Fruit fly (Drosophila melanogaster): ENCODE data around the gene Chchd2.
A peak's percentile ranks its signal among the peaks of the same experiment; 100 is the strongest.

Chchd2 gene

DNA sequence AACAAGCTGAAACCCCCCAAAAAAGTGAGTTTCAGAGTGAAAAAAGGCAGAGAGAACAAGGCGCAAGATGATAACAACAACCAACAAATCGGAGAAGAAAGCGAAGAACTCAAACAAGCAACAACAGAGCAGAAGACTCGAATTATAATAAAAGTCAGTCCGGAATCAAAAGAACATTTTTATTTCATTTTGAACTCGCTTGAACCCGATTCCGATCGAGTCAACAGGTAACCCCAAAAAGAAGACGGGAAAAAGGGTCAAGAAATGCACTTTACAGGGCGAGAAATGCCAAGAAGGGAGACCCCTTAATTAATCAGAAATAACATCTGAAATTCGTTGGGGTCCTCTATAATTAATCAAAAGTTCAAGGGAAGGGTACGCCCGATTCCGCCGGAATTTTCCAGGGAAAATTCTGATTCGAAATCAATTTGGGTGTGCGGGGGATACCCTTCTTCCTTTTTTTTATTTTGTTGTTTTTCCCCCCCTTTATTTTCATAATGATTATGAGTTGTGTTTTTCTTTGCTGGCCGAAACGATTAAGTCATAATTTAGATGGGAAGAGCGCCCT is 13.7 kb downstream of the Chchd2 start:
- TF ChIP-seq dsf (GFP tag; optimal IDR thresholded peaks at IDR 0.05; ENCODE audit: borderline replicate concordance) = no peak
- TF ChIP-seq br (GFP tag; optimal IDR thresholded peaks at IDR 0.05) = no peak
- no peak for TF ChIP-seq N (GFP tag; optimal IDR thresholded peaks at IDR 0.05)
- TF ChIP-seq Rel (GFP tag; optimal IDR thresholded peaks at IDR 0.05) = no peak
- TF ChIP-seq Rel (tag; optimal IDR thresholded peaks at IDR 0.05) = peak; percentile 35
- TF ChIP-seq Jra (GFP tag; optimal IDR thresholded peaks at IDR 0.05) = no peak

DNA sequence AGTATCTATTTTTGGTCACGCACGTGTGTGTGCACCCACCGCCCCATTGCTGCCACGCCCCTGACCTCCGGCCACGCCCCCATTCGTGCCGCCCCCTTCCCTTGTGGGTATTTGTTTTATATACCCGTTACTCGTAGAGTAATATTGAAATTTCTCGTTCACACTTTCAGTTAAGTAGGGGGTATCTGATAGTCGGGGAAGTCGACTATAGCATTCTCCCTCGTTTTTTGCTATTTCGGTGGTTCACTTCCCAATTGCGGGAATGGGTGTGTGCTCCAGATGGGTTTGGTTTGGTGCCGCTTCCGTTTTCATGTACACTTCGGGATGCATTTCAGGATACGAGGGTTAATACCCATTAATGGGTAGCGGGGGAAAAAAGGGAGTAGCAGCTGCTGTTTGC is 18.5 kb downstream of the Chchd2 start:
- TF ChIP-seq CG32264 (GFP tag; optimal IDR thresholded peaks at IDR 0.05) (no peak), Vsx2 (GFP tag; optimal IDR thresholded peaks at IDR 0.05; ENCODE audit: partially characterized antibody) (no peak), OdsH (GFP tag; optimal IDR thresholded peaks at IDR 0.05) (no peak), br (GFP tag; optimal IDR thresholded peaks at IDR 0.05) (no peak), brk (GFP tag; optimal IDR thresholded peaks at IDR 0.05) (no peak), Rel (GFP tag; optimal IDR thresholded peaks at IDR 0.05) (no peak), Rel (tag; optimal IDR thresholded peaks at IDR 0.05) (no peak), ey (GFP tag; optimal IDR thresholded peaks at IDR 0.05) (no peak), Mio (GFP tag; optimal IDR thresholded peaks at IDR 0.05) (no peak)

DNA sequence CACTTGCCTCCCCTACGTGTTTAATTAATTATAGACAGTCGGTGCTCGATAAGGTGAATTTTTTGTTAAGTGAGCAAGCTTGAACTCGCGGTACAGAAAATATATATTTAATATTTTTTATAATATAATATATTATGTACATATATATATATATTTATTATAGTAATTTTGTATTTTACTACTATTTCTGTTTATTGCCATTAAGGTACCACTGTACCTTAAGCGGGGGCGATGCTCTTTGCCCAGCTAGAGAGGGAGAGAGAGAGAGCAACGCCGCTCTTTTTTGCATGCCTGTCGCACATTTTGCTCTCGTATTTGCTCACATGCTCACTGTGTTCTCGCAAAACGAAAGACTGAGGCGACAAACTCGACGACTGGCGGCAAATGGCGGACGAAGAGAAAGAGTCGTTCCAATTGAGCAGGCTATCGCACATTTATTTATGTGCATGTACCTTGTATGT is 21.7 kb downstream of the Chchd2 start:
- TF ChIP-seq dmrt93B (GFP tag; optimal IDR thresholded peaks at IDR 0.05) (peak; percentile 21), fru (GFP tag; optimal IDR thresholded peaks at IDR 0.05) (peak; percentile 31), Dif (GFP tag; optimal IDR thresholded peaks at IDR 0.05; ENCODE audit: partially characterized antibody) (peak; percentile 88), CG9705 (GFP tag; optimal IDR thresholded peaks at IDR 0.05) (peak; percentile 31), psq (GFP tag; optimal IDR thresholded peaks at IDR 0.05) (peak; percentile 62), OdsH (GFP tag; optimal IDR thresholded peaks at IDR 0.05) (peak; percentile 3), rgr (GFP tag; optimal IDR thresholded peaks at IDR 0.05) (peak; percentile 33), CrebA (GFP tag; optimal IDR thresholded peaks at IDR 0.05; ENCODE audit: borderline replicate concordance) (peak; percentile 13), Hnf4 (GFP tag; optimal IDR thresholded peaks at IDR 0.05) (no peak), Abd-B (GFP tag; optimal IDR thresholded peaks at IDR 0.05) (no peak), sv (GFP tag; optimal IDR thresholded peaks at IDR 0.05) (no peak), Rel (GFP tag; optimal IDR thresholded peaks at IDR 0.05) (no peak), Rel (tag; optimal IDR thresholded peaks at IDR 0.05) (peak; percentile 37), brk (GFP tag; optimal IDR thresholded peaks at IDR 0.05) (no peak), h (GFP tag; optimal IDR thresholded peaks at IDR 0.05) (peak; percentile 32), Vsx2 (GFP tag; optimal IDR thresholded peaks at IDR 0.05; ENCODE audit: partially characterized antibody) (peak; percentile 69), HLH106 (tag; optimal IDR thresholded peaks at IDR 0.05) (peak; percentile 76), Sp1 (GFP tag; optimal IDR thresholded peaks at IDR 0.05) (peak; percentile 72), foxo (GFP tag; optimal IDR thresholded peaks at IDR 0.05) (peak in 1 of 2 experiments; percentile 57), Dfd (GFP tag; optimal IDR thresholded peaks at IDR 0.05) (no peak), ey (GFP tag; optimal IDR thresholded peaks at IDR 0.05) (no peak), dl (GFP tag; optimal IDR thresholded peaks at IDR 0.05; ENCODE audit: insufficient read depth in 1 of 2, partially characterized antibody in 2 of 2) (peak; percentile 75 to 87)

DNA sequence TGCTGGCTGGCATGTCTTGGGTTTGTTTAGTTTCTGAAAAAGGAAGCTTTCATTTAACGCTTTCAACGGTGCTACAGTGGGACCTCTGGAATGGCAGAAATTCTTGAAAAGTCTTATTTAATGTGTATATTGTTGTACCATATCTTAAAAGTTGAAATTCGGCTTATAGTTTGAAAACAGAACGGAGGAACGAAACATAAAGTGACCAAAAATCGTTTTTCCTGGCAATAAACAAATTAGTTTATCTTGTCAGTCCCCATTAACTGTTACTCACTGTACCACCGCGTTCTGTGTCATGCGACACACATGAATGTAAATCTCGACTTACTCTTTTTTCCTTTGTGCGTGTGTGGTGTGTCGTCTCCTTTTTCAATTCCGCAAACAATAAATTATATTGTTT is 23.3 kb downstream of the Chchd2 start:
- peak; percentile 55 for TF ChIP-seq ey (GFP tag; optimal IDR thresholded peaks at IDR 0.05)
- no peak for TF ChIP-seq lola (GFP tag; optimal IDR thresholded peaks at IDR 0.05)
- TF ChIP-seq dl (GFP tag; optimal IDR thresholded peaks at IDR 0.05; ENCODE audit: insufficient read depth in 1 of 2, partially characterized antibody in 2 of 2) = no peak
- peak; percentile 40 for TF ChIP-seq fru (GFP tag; optimal IDR thresholded peaks at IDR 0.05)
- no peak for TF ChIP-seq psq (GFP tag; optimal IDR thresholded peaks at IDR 0.05)
- TF ChIP-seq br (GFP tag; optimal IDR thresholded peaks at IDR 0.05) = peak; percentile 46
- TF ChIP-seq dmrt93B (GFP tag; optimal IDR thresholded peaks at IDR 0.05) = peak; percentile 18
- TF ChIP-seq sage (GFP tag; optimal IDR thresholded peaks at IDR 0.05) = no peak
- TF ChIP-seq OdsH (GFP tag; optimal IDR thresholded peaks at IDR 0.05) = peak; percentile 6
- TF ChIP-seq Myc (optimal IDR thresholded peaks at IDR 0.05) = no peak
- no peak for TF ChIP-seq Rel (GFP tag; optimal IDR thresholded peaks at IDR 0.05)
- TF ChIP-seq Rel (tag; optimal IDR thresholded peaks at IDR 0.05) = no peak
- no peak for TF ChIP-seq tai (GFP tag; optimal IDR thresholded peaks at IDR 0.05)
- peak; percentile 36 for TF ChIP-seq rgr (GFP tag; optimal IDR thresholded peaks at IDR 0.05)
- TF ChIP-seq CrebA (GFP tag; optimal IDR thresholded peaks at IDR 0.05; ENCODE audit: borderline replicate concordance) = no peak
- TF ChIP-seq N (GFP tag; optimal IDR thresholded peaks at IDR 0.05) = no peak
- TF ChIP-seq brk (GFP tag; optimal IDR thresholded peaks at IDR 0.05) = no peak
- TF ChIP-seq sv (GFP tag; optimal IDR thresholded peaks at IDR 0.05) = no peak
- no peak for TF ChIP-seq Dif (GFP tag; optimal IDR thresholded peaks at IDR 0.05; ENCODE audit: partially characterized antibody)
- TF ChIP-seq Mio (GFP tag; optimal IDR thresholded peaks at IDR 0.05) = no peak
- peak in 1 of 2 experiments; percentile 62 for TF ChIP-seq foxo (GFP tag; optimal IDR thresholded peaks at IDR 0.05)
- no peak for TF ChIP-seq Hr78 (GFP tag; optimal IDR thresholded peaks at IDR 0.05)
- peak; percentile 50 for TF ChIP-seq Hnf4 (GFP tag; optimal IDR thresholded peaks at IDR 0.05)
- no peak for TF ChIP-seq CG32264 (GFP tag; optimal IDR thresholded peaks at IDR 0.05)
- no peak for TF ChIP-seq Jra (GFP tag; optimal IDR thresholded peaks at IDR 0.05)
- peak; percentile 52 for TF ChIP-seq woc (GFP tag; optimal IDR thresholded peaks at IDR 0.05)
- TF ChIP-seq h (GFP tag; optimal IDR thresholded peaks at IDR 0.05) = peak; percentile 47
- no peak for TF ChIP-seq usp (GFP tag; optimal IDR thresholded peaks at IDR 0.05)
- peak; percentile 54 for TF ChIP-seq HLH106 (tag; optimal IDR thresholded peaks at IDR 0.05)
- TF ChIP-seq CG9705 (GFP tag; optimal IDR thresholded peaks at IDR 0.05) = no peak

Data from whole organism, wandering third instar larva.